Worm (Caenorhabditis elegans): ENCODE measurements around the gene R07E3.1.

The R07E3.1 gene

DNA sequence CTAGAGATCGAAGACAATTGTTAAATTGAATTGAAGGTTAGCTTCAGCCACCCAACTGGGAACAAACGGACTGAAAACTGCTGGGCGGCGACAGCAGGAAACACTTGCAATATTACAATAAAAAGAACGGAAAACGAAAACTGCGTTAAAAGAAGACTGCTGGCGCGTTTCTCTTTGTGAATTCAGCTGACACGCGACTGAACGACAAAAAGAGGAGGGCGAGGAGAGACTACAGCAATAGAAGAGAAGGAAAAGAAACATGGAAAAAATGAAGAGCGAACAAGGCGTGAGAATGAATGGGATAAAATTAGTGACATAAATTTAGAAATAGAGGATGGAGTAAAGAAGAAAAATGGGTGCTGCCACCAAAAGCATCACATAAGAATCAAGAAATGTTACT, 36.7 kb upstream of the R07E3.1 start (continued):
- TF ChIP-seq mes-2 (tag; optimal IDR thresholded peaks at IDR 0.05; ENCODE audit: poor library complexity, severe bottlenecking), result peak; percentile 88
- peak in 1 of 2 experiments; percentile 59 for TF ChIP-seq hif-1 (tag; optimal IDR thresholded peaks at IDR 0.05)
- peak; percentile 6 for TF ChIP-seq gei-8 (GFP tag; optimal IDR thresholded peaks at IDR 0.05)
- TF ChIP-seq mdl-1 (tag; optimal IDR thresholded peaks at IDR 0.05), result peak in 1 of 2 experiments; percentile 94
- no peak for TF ChIP-seq dmd-8 (GFP tag; IDR thresholded peaks at IDR 0.05)
- peak; percentile 92 for TF ChIP-seq rbr-2 (tag; optimal IDR thresholded peaks at IDR 0.05)
- TF ChIP-seq ctbp-1 (GFP tag; IDR thresholded peaks at IDR 0.05), result peak; percentile 79; the same call in 1 of the 2 replicates
- no peak for TF ChIP-seq attf-4 (tag; optimal IDR thresholded peaks at IDR 0.05)
- peak; percentile 80 for TF ChIP-seq ceh-20 (GFP tag; IDR thresholded peaks at IDR 0.05)
- TF ChIP-seq F44E2.7 (GFP tag; IDR thresholded peaks at IDR 0.05), result no peak
- 0 out of 2 replicates have a peak, but pooled peaks have one; percentile 14 for TF ChIP-seq dmd-9 (GFP tag; IDR thresholded peaks at IDR 0.05)
- peak; percentile 96 for TF ChIP-seq aha-1 (tag)
- peak; percentile 50 for TF ChIP-seq ces-1 (GFP tag; optimal IDR thresholded peaks at IDR 0.05)
- no peak for TF ChIP-seq Y5F2A.4 (GFP tag; optimal IDR thresholded peaks at IDR 0.05)
- no peak for TF ChIP-seq lir-3 (tag; optimal IDR thresholded peaks at IDR 0.05)
- peak; percentile 28 for TF ChIP-seq nhr-77 (tag; optimal IDR thresholded peaks at IDR 0.05)
- peak; percentile 82 for TF ChIP-seq T26A8.4 (GFP tag; IDR thresholded peaks at IDR 0.05)
- TF ChIP-seq madf-9 (GFP tag; conservative IDR thresholded peaks at IDR 0.05), result peak; percentile 57; the same call in 1 of the 2 replicates
- TF ChIP-seq set-16 (GFP tag; IDR thresholded peaks at IDR 0.05), result no peak
- TF ChIP-seq lin-38 (GFP tag; IDR thresholded peaks at IDR 0.05), result peak; percentile 71; the same call in 1 of the 2 replicates
- peak; percentile 46; the same call in 1 of the 2 replicates for TF ChIP-seq lin-29 (GFP tag; IDR thresholded peaks at IDR 0.05)
- TF ChIP-seq mdt-29 (GFP tag; IDR thresholded peaks at IDR 0.05), result no peak

DNA sequence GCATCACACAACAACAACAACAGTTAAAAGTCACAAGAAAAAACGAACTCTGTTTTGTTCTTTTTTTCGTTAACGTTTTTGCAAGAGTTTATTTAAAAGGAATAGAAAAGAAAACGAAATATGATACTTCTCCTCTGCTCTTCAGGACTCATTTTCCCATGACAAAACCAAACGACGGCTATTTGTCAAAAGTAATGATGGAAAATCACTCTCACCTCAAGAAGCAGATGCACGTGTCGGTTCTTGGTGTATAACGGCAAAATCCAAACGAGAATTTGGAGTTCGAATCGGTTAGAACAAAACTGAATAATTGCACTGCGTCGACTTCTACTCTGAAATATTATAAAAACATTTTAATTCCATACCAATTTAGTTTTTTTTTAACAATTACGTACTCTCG, 36.0 kb upstream of the R07E3.1 start:
- no peak for TF ChIP-seq skn-1 (tag; optimal IDR thresholded peaks at IDR 0.05)
- peak in 1 of 2 experiments; percentile 95 for TF ChIP-seq unc-62 (GFP tag; optimal IDR thresholded peaks at IDR 0.05 in 1 of 2)
- TF ChIP-seq unc-62 (tag; optimal IDR thresholded peaks at IDR 0.05), result no peak

DNA sequence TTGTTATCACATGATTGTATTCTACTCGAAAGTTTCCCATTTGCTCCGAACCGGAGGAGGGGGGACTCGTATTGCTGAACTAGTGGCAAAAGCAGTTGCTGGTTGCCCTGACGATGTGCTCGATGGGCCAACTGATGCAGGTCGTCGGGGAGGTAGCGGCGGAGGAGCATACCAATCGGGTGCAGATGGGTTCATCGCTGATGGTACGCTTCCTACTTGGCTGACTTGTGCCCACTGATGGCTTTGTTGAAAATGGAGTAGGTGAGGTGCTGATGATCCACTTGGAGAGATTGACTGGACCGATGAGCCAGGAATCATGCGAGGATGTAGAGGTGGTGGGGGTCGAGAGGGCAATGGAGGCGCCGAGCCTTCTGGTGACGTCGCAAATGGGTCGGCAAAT, 32.6 kb upstream of the R07E3.1 start:
- TF ChIP-seq T20F7.1 (GFP tag; optimal IDR thresholded peaks at IDR 0.05), result no peak
- TF ChIP-seq aly-2 (tag; optimal IDR thresholded peaks at IDR 0.05), result no peak
- TF ChIP-seq nhr-28 (tag; optimal IDR thresholded peaks at IDR 0.05), result no peak
- no peak for TF ChIP-seq fos-1 (tag; optimal IDR thresholded peaks at IDR 0.05)
- TF ChIP-seq set-16 (GFP tag; IDR thresholded peaks at IDR 0.05), result peak; percentile 66
- no peak for TF ChIP-seq ztf-7 (tag; optimal IDR thresholded peaks at IDR 0.05)
- 0 out of 2 replicates have a peak, but pooled peaks have one; percentile 39 for TF ChIP-seq egl-43 (GFP tag; IDR thresholded peaks at IDR 0.05)
- TF ChIP-seq nhr-41 (GFP tag; IDR thresholded peaks at IDR 0.05), result no peak
- no peak for TF ChIP-seq ceh-62 (tag; optimal IDR thresholded peaks at IDR 0.05)
- TF ChIP-seq ces-1 (GFP tag; optimal IDR thresholded peaks at IDR 0.05), result no peak
- TF ChIP-seq ceh-20 (GFP tag; IDR thresholded peaks at IDR 0.05), result no peak
- TF ChIP-seq R02D3.7 (tag; optimal IDR thresholded peaks at IDR 0.05), result no peak

DNA sequence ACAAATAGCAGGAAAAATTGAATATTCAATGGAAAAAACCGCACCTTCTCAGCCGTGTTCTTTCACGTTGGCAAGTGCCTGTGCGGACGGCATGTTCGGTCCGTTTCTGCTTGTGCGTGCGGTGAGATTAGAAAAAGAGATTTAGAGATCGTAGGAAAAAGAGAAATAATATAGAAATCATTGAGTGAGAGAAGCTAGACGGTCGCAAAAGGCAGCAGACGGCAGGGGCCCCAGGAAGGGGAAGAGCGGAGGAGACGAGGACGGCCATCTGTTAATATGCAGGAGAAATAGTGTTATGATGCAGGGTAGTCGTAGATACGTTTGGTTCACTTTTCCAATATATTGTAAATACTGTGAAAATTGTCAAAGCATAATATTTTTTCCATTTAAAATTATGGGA, 31.6 kb upstream of the R07E3.1 start, which contains the start of gene Y49A10A.2:
Gene Y49A10A.2, minus strand, starts transcription at position 109 of the 400 bp plus-strand sequence.
- peak; percentile 10 for TF ChIP-seq hlh-30 (tag; optimal IDR thresholded peaks at IDR 0.05; ENCODE audit: insufficient read depth)
- TF ChIP-seq D1046.2 (GFP tag; IDR thresholded peaks at IDR 0.05), result no peak
- TF ChIP-seq mes-2 (tag; optimal IDR thresholded peaks at IDR 0.05; ENCODE audit: poor library complexity, severe bottlenecking), result peak; percentile 66
- TF ChIP-seq rbr-2 (tag; optimal IDR thresholded peaks at IDR 0.05), result peak; percentile 41
- TF ChIP-seq vab-7 (GFP tag; IDR thresholded peaks at IDR 0.05), result no peak
- peak; percentile 1 for TF ChIP-seq mep-1 (tag; optimal IDR thresholded peaks at IDR 0.05)
- TF ChIP-seq hlh-11 (tag; optimal IDR thresholded peaks at IDR 0.05), result peak; percentile 33
- TF ChIP-seq hif-1 (tag; optimal IDR thresholded peaks at IDR 0.05), result peak in 1 of 2 experiments; percentile 3
- TF ChIP-seq dmd-6 (GFP tag; IDR thresholded peaks at IDR 0.05), result 0 out of 2 replicates have a peak, but pooled peaks have one; percentile 9
- peak in 1 of 2 experiments; percentile 24 for TF ChIP-seq mdl-1 (tag; optimal IDR thresholded peaks at IDR 0.05)
- TF ChIP-seq lir-3 (tag; optimal IDR thresholded peaks at IDR 0.05), result no peak
- no peak for TF ChIP-seq gei-8 (GFP tag; optimal IDR thresholded peaks at IDR 0.05)
- TF ChIP-seq nhr-76 (tag; optimal IDR thresholded peaks at IDR 0.05), result no peak
- TF ChIP-seq hmg-1.1 (GFP tag; IDR thresholded peaks at IDR 0.05), result peak; percentile 31; the same call in 1 of the 2 replicates
- no peak for TF ChIP-seq unc-130 (GFP tag; optimal IDR thresholded peaks at IDR 0.05)
- no peak for TF ChIP-seq nhr-111 (GFP tag; optimal IDR thresholded peaks at IDR 0.05)
- TF ChIP-seq F37D6.2 (tag; optimal IDR thresholded peaks at IDR 0.05), result no peak
- TF ChIP-seq arid-1 (GFP tag; conservative IDR thresholded peaks at IDR 0.05), result no peak
- no peak for TF ChIP-seq pqm-1 (tag; optimal IDR thresholded peaks at IDR 0.05)
- TF ChIP-seq nhr-41 (GFP tag; IDR thresholded peaks at IDR 0.05), result no peak
